Fruit fly (Drosophila melanogaster) whole organism, embryonic: ENCODE measurements around the gene Nxf3.
A peak's percentile ranks its signal among the peaks of the same experiment; 100 is the strongest.

ENCODE experiments used
- Bgb ChIP-seq: fragments of 200-800 bp; sonication (Bioruptor generic); IDR thresholded peaks from 2 replicates; pipeline ENCODE4 v1.3.6; 2022; ENCODE audit warnings: missing biosample characterization, missing genetic modification characterization; ENCODE audit not compliant: partially characterized antibody
- CG10209 ChIP-seq: fragments of 200-800 bp; sonication (Bioruptor generic); optimal IDR thresholded peaks from 3 replicates; lab custom pipeline; 2017; ENCODE audit warnings: missing biosample characterization, mild to moderate bottlenecking, missing genetic modification characterization, missing genetic modification reagents
- CG10543 ChIP-seq: fragments of 200-800 bp; sonication (Bioruptor generic); optimal IDR thresholded peaks from 3 replicates; lab custom pipeline; 2017; ENCODE audit warnings: missing biosample characterization, mild to moderate bottlenecking, missing genetic modification characterization, moderate library complexity
- CG11247 ChIP-seq: fragments of 200-800 bp; sonication (Bioruptor generic); IDR thresholded peaks from 2 replicates; pipeline ENCODE4 v1.3.6; 2022; ENCODE audit warnings: missing biosample characterization, missing genetic modification characterization
- CG11723 ChIP-seq: fragments of 200-800 bp; sonication (Bioruptor generic); optimal IDR thresholded peaks from 2 replicates; lab custom pipeline; 2017; ENCODE audit warnings: missing biosample characterization, mild to moderate bottlenecking, missing genetic modification characterization
- CG12391 ChIP-seq: fragments of 200-800 bp; sonication (Bioruptor generic); optimal IDR thresholded peaks from 3 replicates; lab custom pipeline; 2018; ENCODE audit warnings: missing biosample characterization, mild to moderate bottlenecking, missing genetic modification characterization, moderate library complexity
- CG12744 ChIP-seq: fragments of 200-800 bp; sonication (Bioruptor generic); optimal IDR thresholded peaks from 2 replicates; lab custom pipeline; 2016; ENCODE audit warnings: missing biosample characterization, missing genetic modification characterization
- CG12769 ChIP-seq: fragments of 200-800 bp; sonication (Bioruptor generic); optimal IDR thresholded peaks from 2 replicates; lab custom pipeline; 2019; ENCODE audit warnings: missing biosample characterization, mild to moderate bottlenecking, missing genetic modification characterization, moderate library complexity
- CG13894 ChIP-seq: fragments of 200-800 bp; sonication (Bioruptor generic); optimal IDR thresholded peaks from 3 replicates; lab custom pipeline; 2018; ENCODE audit warnings: missing biosample characterization, mild to moderate bottlenecking, missing genetic modification characterization, moderate library complexity
- CG17829 ChIP-seq: fragments of 200-800 bp; optimal IDR thresholded peaks from 2 replicates; lab custom pipeline; 2019; ENCODE audit warnings: missing biosample characterization, mild to moderate bottlenecking, missing genetic modification characterization, moderate library complexity
- CG2120 ChIP-seq: fragments of 200-800 bp; sonication (Bioruptor generic); optimal IDR thresholded peaks from 3 replicates; lab custom pipeline; 2016; ENCODE audit warnings: missing biosample characterization, missing genetic modification characterization
- CG2889 ChIP-seq: fragments of 200-800 bp; sonication (Bioruptor generic); IDR thresholded peaks from 3 replicates; pipeline ENCODE4 v1.3.6; 2022; ENCODE audit warnings: missing biosample characterization, missing genetic modification characterization
- CG30431 ChIP-seq: fragments of 200-800 bp; sonication (Bioruptor generic); optimal IDR thresholded peaks from 2 replicates; lab custom pipeline; 2017; ENCODE audit warnings: missing biosample characterization, missing genetic modification characterization
- CG31224 ChIP-seq: fragments of 200-800 bp; sonication (Bioruptor generic); IDR thresholded peaks from 2 replicates; pipeline ENCODE4 v1.3.6; 2022; ENCODE audit warnings: missing biosample characterization, missing genetic modification characterization
- CG32532 ChIP-seq: fragments of 200-800 bp; sonication (Bioruptor generic); IDR thresholded peaks from 2 replicates; pipeline ENCODE4 v1.3.6; 2022; ENCODE audit warnings: missing biosample characterization, missing genetic modification characterization
- CG33557 ChIP-seq: fragments of 200-800 bp; sonication (Bioruptor generic); optimal IDR thresholded peaks from 2 replicates; lab custom pipeline; 2019; ENCODE audit warnings: missing biosample characterization, mild to moderate bottlenecking, missing genetic modification characterization, moderate library complexity
- CG34422 ChIP-seq: fragments of 200-800 bp; sonication (Bioruptor generic); IDR thresholded peaks from 3 replicates; pipeline ENCODE4 v1.3.6; 2022; ENCODE audit warnings: missing biosample characterization, missing genetic modification characterization
- CG3726 ChIP-seq: fragments of 200-800 bp; sonication (Bioruptor generic); IDR thresholded peaks from 3 replicates; pipeline ENCODE4, ENCODE4 v1.3.6; 2022; ENCODE audit warnings: missing biosample characterization, missing genetic modification characterization
- CG43689 ChIP-seq: fragments of 200-800 bp; sonication (Bioruptor generic); IDR thresholded peaks from 2 replicates; pipeline ENCODE4 v1.3.6; 2022; ENCODE audit warnings: missing biosample characterization, missing genetic modification characterization
- CG6175 ChIP-seq: fragments of 200-800 bp; sonication (Bioruptor generic); IDR thresholded peaks from 3 replicates; pipeline ENCODE4 v1.3.6; 2022; ENCODE audit warnings: missing biosample characterization, missing genetic modification characterization
- CG6689 ChIP-seq: fragments of 200-800 bp; sonication (Bioruptor generic); IDR thresholded peaks from 2 replicates; pipeline ENCODE4 v1.3.6; 2022; ENCODE audit warnings: missing biosample characterization, missing genetic modification characterization
- Dip3 ChIP-seq: fragments of 200-800 bp; sonication (Bioruptor generic); optimal IDR thresholded peaks from 3 replicates; lab custom pipeline; 2016; ENCODE audit warnings: missing biosample characterization, missing genetic modification characterization
- Doc3 ChIP-seq: fragments of 200-800 bp; sonication (Bioruptor generic); IDR thresholded peaks from 3 replicates; pipeline ENCODE4 v1.3.6; 2022; ENCODE audit warnings: missing biosample characterization, missing genetic modification characterization; ENCODE audit not compliant: partially characterized antibody
- Dp ChIP-seq: fragments of 200-800 bp; sonication (Bioruptor generic); optimal IDR thresholded peaks from 2 replicates; lab custom pipeline; 2018; ENCODE audit warnings: missing biosample characterization, mild to moderate bottlenecking, missing genetic modification characterization, moderate library complexity
- Drgx ChIP-seq: fragments of 200-800 bp; sonication (Bioruptor generic); IDR thresholded peaks from 2 replicates; pipeline ENCODE4 v1.3.6; 2022; ENCODE audit warnings: missing biosample characterization, missing genetic modification characterization
- E2f2 ChIP-seq: fragments of 200-800 bp; sonication (Bioruptor generic); IDR thresholded peaks from 2 replicates; pipeline ENCODE4 v1.3.6; 2022; ENCODE audit warnings: missing biosample characterization, missing genetic modification characterization
- Ets97D ChIP-seq: fragments of 200-800 bp; sonication (Bioruptor generic); optimal IDR thresholded peaks from 3 replicates; lab custom pipeline; 2016; ENCODE audit warnings: missing biosample characterization, missing genetic modification characterization
- Fer3 ChIP-seq: fragments of 200-800 bp; sonication (Bioruptor generic); optimal IDR thresholded peaks from 2 replicates; lab custom pipeline; 2018; ENCODE audit warnings: missing biosample characterization, mild to moderate bottlenecking, missing genetic modification characterization, moderate library complexity
- HLH3B ChIP-seq: fragments of 200-800 bp; sonication (Bioruptor generic); IDR thresholded peaks from 2 replicates; pipeline ENCODE4 v1.3.6; 2022; ENCODE audit warnings: missing biosample characterization, missing genetic modification characterization
- MBD-R2 ChIP-seq: fragments of 200-800 bp; sonication (Bioruptor generic); IDR thresholded peaks from 2 replicates; pipeline ENCODE4 v1.3.6; 2022; ENCODE audit warnings: missing biosample characterization, missing genetic modification characterization
- Mes4 ChIP-seq: fragments of 200-800 bp; sonication (Bioruptor generic); optimal IDR thresholded peaks from 2 replicates; lab custom pipeline; 2016; ENCODE audit warnings: missing biosample characterization, missing genetic modification characterization
- Sry-δ ChIP-seq: fragments of 200-800 bp; sonication (Bioruptor generic); optimal IDR thresholded peaks from 2 replicates; lab custom pipeline; 2016; ENCODE audit warnings: missing biosample characterization, missing genetic modification characterization
- Xbp1 ChIP-seq: fragments of 200-800 bp; sonication (Bioruptor generic); optimal IDR thresholded peaks from 3 replicates; lab custom pipeline; 2016; ENCODE audit warnings: missing biosample characterization, mild to moderate bottlenecking, missing genetic modification characterization
- cad ChIP-seq: fragments of >200 bp; optimal IDR thresholded peaks from 2 replicates; lab custom pipeline; 2017; ENCODE audit warnings: missing biosample characterization, missing genetic modification characterization
- cato ChIP-seq: fragments of 200-800 bp; sonication (Bioruptor generic); optimal IDR thresholded peaks from 2 replicates; lab custom pipeline; 2016; ENCODE audit warnings: missing biosample characterization, missing genetic modification characterization, borderline replicate concordance
- ewg ChIP-seq: fragments of 200-800 bp; sonication (Bioruptor generic); optimal IDR thresholded peaks from 3 replicates; lab custom pipeline; 2017; ENCODE audit warnings: mild to moderate bottlenecking, missing biosample characterization, missing genetic modification reagents, missing genetic modification characterization
- hkb ChIP-seq, 2 experiments: fragments of 200-800 bp in 1 of 2; fragments of >200 bp in 1 of 2; sonication (Bioruptor generic) in 1 of 2; IDR thresholded peaks in 1 of 2; optimal IDR thresholded peaks in 1 of 2; 2 replicates each; pipeline versions ENCODE4 v1.3.6 to Lab custom; 2017 to 2022; ENCODE audit warnings: missing biosample characterization in 1 of 2, missing genetic modification characterization in 1 of 2
- jigr1 ChIP-seq: fragments of 200-800 bp; sonication (Bioruptor generic); IDR thresholded peaks from 3 replicates; pipeline ENCODE4 v1.3.6; 2022; ENCODE audit warnings: missing biosample characterization, missing genetic modification characterization
- lmd ChIP-seq: fragments of 200-800 bp; sonication (Bioruptor generic); IDR thresholded peaks from 2 replicates; pipeline ENCODE4 v1.3.6; 2022; ENCODE audit warnings: missing biosample characterization, missing genetic modification characterization
- nom ChIP-seq: fragments of 200-800 bp; sonication (Bioruptor generic); optimal IDR thresholded peaks from 2 replicates; lab custom pipeline; 2017; ENCODE audit warnings: missing biosample characterization, missing genetic modification characterization, mild to moderate bottlenecking, moderate library complexity, missing genetic modification reagents
- scrt ChIP-seq: fragments of 200-800 bp; sonication (Bioruptor generic); optimal IDR thresholded peaks from 2 replicates; lab custom pipeline; 2018; ENCODE audit warnings: missing biosample characterization, mild to moderate bottlenecking, missing genetic modification characterization, moderate library complexity
- sd ChIP-seq: fragments of 200-800 bp; sonication (Bioruptor generic); optimal IDR thresholded peaks from 3 replicates; lab custom pipeline; 2018; ENCODE audit warnings: missing biosample characterization, mild to moderate bottlenecking, missing genetic modification characterization, moderate library complexity
- sqz ChIP-seq: fragments of 200-800 bp; sonication (Bioruptor generic); optimal IDR thresholded peaks from 3 replicates; lab custom pipeline; 2018; ENCODE audit warnings: missing biosample characterization, mild to moderate bottlenecking, missing genetic modification characterization
- ttk ChIP-seq: fragments of 200-800 bp; sonication (Bioruptor generic); IDR thresholded peaks from 2 replicates; pipeline ENCODE4 v2.1.2; 2022; ENCODE audit warnings: missing biosample characterization, missing genetic modification characterization
- vvl ChIP-seq: fragments of 200-800 bp; sonication (Bioruptor generic); IDR thresholded peaks from 2 replicates; pipeline ENCODE4 v1.3.6; 2022; ENCODE audit warnings: missing biosample characterization, missing genetic modification characterization
- zen ChIP-seq: fragments of 200-800 bp; sonication (Bioruptor generic); optimal IDR thresholded peaks from 3 replicates; lab custom pipeline; 2018; ENCODE audit warnings: missing biosample characterization, mild to moderate bottlenecking, missing genetic modification characterization, moderate library complexity
- zen2 ChIP-seq: fragments of 200-800 bp; sonication (Bioruptor generic); IDR thresholded peaks from 3 replicates; pipeline ENCODE4 v1.3.6; 2022; ENCODE audit warnings: missing biosample characterization, missing genetic modification characterization; ENCODE audit not compliant: partially characterized antibody

The Nxf3 gene

dm6 chr3L:13919794-13920631, 45.0 kb upstream of the Nxf3 start (continued):
- peak; percentile 83 for TF ChIP-seq ewg
- peak; percentile 77 for TF ChIP-seq ttk (GFP tag; lab: Robert Waterston, UW)
- TF ChIP-seq cato: peak; percentile 77
- no peak for TF ChIP-seq Ets97D (GFP tag; lab: Kevin White, UChicago)
- peak; percentile 82 for TF ChIP-seq HLH3B (GFP tag; lab: Robert Waterston, UW)
- peak; percentile 94 for TF ChIP-seq CG17829 (tag; lab: Kevin White, UChicago)
- peak; percentile 53 for TF ChIP-seq CG11247 (GFP tag; lab: Robert Waterston, UW)
- TF ChIP-seq scrt: peak; percentile 81
- peak; percentile 82 for TF ChIP-seq CG11723 (GFP tag; lab: Kevin White, UChicago)
- no peak for TF ChIP-seq Dp
- TF ChIP-seq CG30431 (GFP tag; lab: Kevin White, UChicago): peak; percentile 84
- peak; percentile 53; the same call in 1 of the 2 replicates for TF ChIP-seq vvl
- peak; percentile 75; the same call in 1 of the 3 replicates for TF ChIP-seq zen2 (GFP tag; lab: Robert Waterston, UW)
- peak; percentile 75 for TF ChIP-seq CG31224 (GFP tag; lab: Robert Waterston, UW)
- peak; percentile 39 for TF ChIP-seq Sry-δ (GFP tag; lab: Kevin White, UChicago)
- peak; percentile 36; the same call in 1 of the 2 replicates for TF ChIP-seq MBD-R2
- TF ChIP-seq CG33557 (GFP tag; lab: Kevin White, UChicago): peak; percentile 89
- TF ChIP-seq Bgb (GFP tag; lab: Robert Waterston, UW): peak; percentile 54; the same call in 1 of the 2 replicates
- TF ChIP-seq CG6175 (GFP tag; lab: Robert Waterston, UW): no peak
- TF ChIP-seq CG12769 (tag; lab: Kevin White, UChicago): peak; percentile 85
- TF ChIP-seq sd (tag; lab: Kevin White, UChicago): no peak
- peak; percentile 58; the same call in 2 of the 3 replicates for TF ChIP-seq jigr1 (GFP tag; lab: Robert Waterston, UW)
- TF ChIP-seq CG34422 (GFP tag; lab: Robert Waterston, UW): peak; percentile 69; the same call in 2 of the 3 replicates
- peak; percentile 82 for TF ChIP-seq CG12744 (GFP tag; lab: Kevin White, UChicago)
- peak; percentile 87 for TF ChIP-seq CG6689 (GFP tag; lab: Robert Waterston, UW)
- TF ChIP-seq sqz (GFP tag; lab: Kevin White, UChicago): peak; percentile 90
- peak; percentile 34; the same call in 1 of the 2 replicates for TF ChIP-seq CG43689 (GFP tag; lab: Robert Waterston, UW)
- peak; percentile 94 for TF ChIP-seq CG12391 (tag; lab: Kevin White, UChicago)
- TF ChIP-seq nom (GFP tag; lab: Kevin White, UChicago): peak; percentile 39
- peak; percentile 49; the same call in 2 of the 3 replicates for TF ChIP-seq CG2889 (GFP tag; lab: Robert Waterston, UW)
- TF ChIP-seq CG3726 (GFP tag; lab: Robert Waterston, UW): peak; percentile 74; the same call in 2 of the 3 replicates
- peak; percentile 79 for TF ChIP-seq Dip3 (GFP tag; lab: Kevin White, UChicago)
- no peak for TF ChIP-seq hkb (optimal IDR thresholded peaks at IDR 0.05; lab: Kevin White, UChicago)
- TF ChIP-seq hkb (GFP tag; IDR thresholded peaks at IDR 0.05; lab: Robert Waterston, UW): peak; percentile 70
- peak; percentile 67 for TF ChIP-seq CG13894 (tag; lab: Kevin White, UChicago)
- peak; percentile 91 for TF ChIP-seq Xbp1 (GFP tag; lab: Kevin White, UChicago)
- peak; percentile 88 for TF ChIP-seq Fer3 (tag; lab: Kevin White, UChicago)
- peak; percentile 89 for TF ChIP-seq CG10543 (GFP tag; lab: Kevin White, UChicago)
- peak; percentile 16; the same call in 1 of the 2 replicates for TF ChIP-seq Drgx (GFP tag; lab: Robert Waterston, UW)
- peak; percentile 92 for TF ChIP-seq lmd (GFP tag; lab: Robert Waterston, UW)
- TF ChIP-seq zen (tag; lab: Kevin White, UChicago): peak; percentile 86
- no peak; the same call in 2 of the 3 replicates for TF ChIP-seq Doc3 (GFP tag; lab: Robert Waterston, UW)
- peak; percentile 86 for TF ChIP-seq CG32532 (GFP tag; lab: Robert Waterston, UW)
- peak; percentile 92 for TF ChIP-seq CG10209
- peak; percentile 45; the same call in 1 of the 2 replicates for TF ChIP-seq E2f2 (GFP tag; lab: Robert Waterston, UW)
- TF ChIP-seq Mes4: peak; percentile 87
- TF ChIP-seq cad (GFP tag; lab: Kevin White, UChicago): no peak
- TF ChIP-seq CG2120 (GFP tag; lab: Kevin White, UChicago): peak; percentile 95
